Worm (Caenorhabditis elegans): ENCODE data around the gene Y39B6A.37.

Y39B6A.37 gene

DNA sequence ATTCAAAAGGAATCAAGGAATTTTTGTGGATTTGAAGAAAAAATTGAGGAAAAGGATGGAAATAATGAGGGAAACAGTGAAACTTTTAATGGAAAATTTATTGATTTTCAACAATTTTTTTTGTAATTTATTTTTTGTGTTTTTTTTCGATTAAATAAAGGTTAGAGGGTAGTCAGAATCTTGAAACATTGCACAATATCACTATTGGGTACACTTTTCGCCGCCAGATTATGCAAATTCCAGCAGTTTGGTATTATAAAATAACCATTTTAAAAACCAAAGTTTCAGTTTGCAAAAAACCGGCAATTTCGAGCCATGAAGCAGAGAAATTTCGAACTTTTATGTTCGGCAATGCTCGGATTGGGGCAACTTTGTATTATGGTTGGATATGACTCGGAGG is 40.8 kb downstream of the Y39B6A.37 start, which contains the start of gene Y39B6A.27:
Y39B6A.27 (plus strand) TSS at position 301 of the 400 bp plus-strand sequence.
- TF ChIP-seq unc-39 (tag; optimal IDR thresholded peaks at IDR 0.05), result no peak

DNA sequence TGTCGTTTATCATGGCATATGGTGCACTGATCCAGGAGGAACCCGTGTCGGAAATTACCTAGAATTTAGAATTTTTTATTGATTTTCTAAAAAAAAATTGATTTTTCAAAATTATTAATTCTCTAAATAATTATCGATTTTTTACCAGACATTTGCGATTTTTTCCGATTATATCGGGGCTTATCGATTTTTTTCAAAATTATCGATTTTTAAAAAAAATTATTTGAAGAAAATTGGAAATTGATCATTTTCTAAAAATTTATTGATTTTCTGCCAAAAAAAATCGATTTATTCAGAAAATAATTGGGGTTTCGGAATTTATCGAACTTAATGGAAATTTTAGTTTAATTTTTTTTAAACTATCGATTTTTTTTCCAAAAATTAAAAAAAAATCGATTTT is 45.4 kb downstream of the Y39B6A.37 start:
- TF ChIP-seq ceh-16 (tag; optimal IDR thresholded peaks at IDR 0.05), result no peak
- TF ChIP-seq zag-1 (tag; optimal IDR thresholded peaks at IDR 0.05), result no peak

DNA sequence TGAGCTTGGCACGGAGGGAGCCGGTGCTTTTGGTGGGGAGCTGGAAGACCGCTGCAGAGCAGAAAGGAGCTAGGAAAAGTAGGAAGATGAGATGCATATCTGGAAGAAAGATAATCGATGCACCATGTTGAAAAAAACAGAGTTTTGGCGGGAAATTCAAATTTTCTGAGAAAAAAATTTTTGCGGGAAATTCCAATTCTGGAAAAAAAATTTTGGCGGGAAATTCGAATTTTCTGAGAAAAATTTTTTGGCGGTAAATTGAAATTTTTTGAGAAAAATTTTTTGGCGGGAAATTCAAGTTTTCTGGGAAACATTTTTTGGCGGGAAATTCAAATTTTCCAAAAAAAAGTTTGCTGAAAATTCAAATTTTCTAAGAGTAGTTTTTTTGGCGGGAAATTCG is 46.6 kb downstream of the Y39B6A.37 start, which contains the start of gene asp-17:
asp-17 (minus strand) TSS at position 101 of the 400 bp plus-strand sequence.
- no peak for TF ChIP-seq elt-3 (tag; optimal IDR thresholded peaks at IDR 0.05)
- TF ChIP-seq unc-55 (GFP tag; optimal IDR thresholded peaks at IDR 0.05), result no peak
- TF ChIP-seq nhr-23 (tag; optimal IDR thresholded peaks at IDR 0.05), result no peak
- no peak for TF ChIP-seq F13H6.1 (tag; optimal IDR thresholded peaks at IDR 0.05)
- no peak for TF ChIP-seq mdl-1 (tag; optimal IDR thresholded peaks at IDR 0.05)
- no peak for TF ChIP-seq aly-2 (tag; optimal IDR thresholded peaks at IDR 0.05)
- no peak for TF ChIP-seq lsy-2 (tag; optimal IDR thresholded peaks at IDR 0.05)
- TF ChIP-seq lin-39 (tag; optimal IDR thresholded peaks at IDR 0.05), result no peak
- TF ChIP-seq nhr-21 (tag; optimal IDR thresholded peaks at IDR 0.05), result no peak
- TF ChIP-seq peb-1 (tag; optimal IDR thresholded peaks at IDR 0.05), result no peak
- no peak for TF ChIP-seq skn-1 (tag; optimal IDR thresholded peaks at IDR 0.05)
- no peak for TF ChIP-seq ama-1 (optimal IDR thresholded peaks at IDR 0.05)
- TF ChIP-seq nhr-237 (tag; optimal IDR thresholded peaks at IDR 0.05), result no peak
- TF ChIP-seq dmd-4 (tag; optimal IDR thresholded peaks at IDR 0.05), result no peak
- TF ChIP-seq elt-1 (tag; optimal IDR thresholded peaks at IDR 0.05), result no peak
- no peak for TF ChIP-seq sem-4 (tag; optimal IDR thresholded peaks at IDR 0.05)
- TF ChIP-seq nhr-6 (tag; optimal IDR thresholded peaks at IDR 0.05), result no peak
- TF ChIP-seq blmp-1 (tag; optimal IDR thresholded peaks at IDR 0.05; ENCODE audit: insufficient read depth), result no peak
- TF ChIP-seq nhr-10 (tag; optimal IDR thresholded peaks at IDR 0.05), result no peak
- no peak for TF ChIP-seq alr-1 (tag; optimal IDR thresholded peaks at IDR 0.05)

DNA sequence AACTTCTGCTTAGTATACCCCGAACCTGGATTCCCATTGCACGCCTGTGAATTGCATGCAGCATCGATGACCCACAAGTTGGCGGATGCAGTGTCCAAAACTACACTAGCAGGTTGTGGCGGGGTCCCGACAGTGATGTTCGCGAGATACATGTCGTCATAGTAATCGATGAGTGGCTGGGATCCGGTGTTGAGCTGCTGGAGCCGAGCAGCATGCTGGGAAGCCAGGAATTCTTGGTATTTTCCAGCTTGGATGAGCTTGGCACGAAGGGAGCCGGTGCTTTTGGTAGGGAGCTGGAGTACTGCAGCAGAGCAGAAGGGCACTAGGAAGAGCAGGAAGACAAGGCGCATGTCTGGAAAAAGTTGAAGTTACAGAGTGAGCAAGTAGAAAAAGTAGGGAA is 51.6 kb downstream of the Y39B6A.37 start, which contains the start of gene asp-16:
asp-16 (minus strand) TSS at position 350 of the 400 bp plus-strand sequence.
- TF ChIP-seq nhr-6 (tag; optimal IDR thresholded peaks at IDR 0.05), result no peak
